Fruit fly (Drosophila melanogaster) whole organism, embryonic: ENCODE measurements around the gene CG33654.

Source experiments
- CG6683 ChIP-seq: fragments of 200-800 bp; sonication (Bioruptor generic); optimal IDR thresholded peaks from 2 replicates; lab custom pipeline; 2017; ENCODE audit warnings: missing biosample characterization, mild to moderate bottlenecking, missing genetic modification characterization, missing genetic modification reagents
- Eip74EF ChIP-seq, 2 experiments: fragments of 200-800 bp in 1 of 2; fragments of >200 bp in 1 of 2; sonication (Bioruptor generic) in 1 of 2; optimal IDR thresholded peaks; 2 replicates each; lab custom pipeline; 2017 to 2019; ENCODE audit warnings: missing biosample characterization in 2 of 2, missing genetic modification characterization in 2 of 2, mild to moderate bottlenecking in 1 of 2, moderate library complexity in 1 of 2
- dati ChIP-seq: fragments of 200-800 bp; sonication (Bioruptor generic); IDR thresholded peaks from 2 replicates; pipeline ENCODE4 v1.3.6; 2022; ENCODE audit warnings: missing biosample characterization, missing genetic modification characterization

dm6 chr3R:9546808-9547381 is 36.1 kb downstream of the CG33654 start:
- TF ChIP-seq dati (no peak), CG6683 (GFP tag; lab: Kevin White, UChicago) (no peak), Eip74EF (GFP tag; optimal IDR thresholded peaks at IDR 0.05; lab: Kevin White, UChicago) (no peak)
